Fruit fly (Drosophila melanogaster): Measurements from ENCODE around the gene CG5902.

- TF ChIP-seq insv (optimal IDR thresholded peaks at IDR 0.05), result no peak
- TF ChIP-seq psq (optimal IDR thresholded peaks at IDR 0.05), result no peak
- TF ChIP-seq Myc (optimal IDR thresholded peaks at IDR 0.05), result no peak
- no peak for TF ChIP-seq ttk (optimal IDR thresholded peaks at IDR 0.05)
These were observed 31.2 kb downstream of the CG5902 start for dm6 chr3R:24017648-24018047.
